Fruit fly (Drosophila melanogaster) whole organism, embryonic: ENCODE measurements around the gene CG34181.

Experiments
- CG10267 ChIP-seq: fragments of 200-800 bp; sonication (Bioruptor generic); optimal IDR thresholded peaks from 2 replicates; lab custom pipeline; 2018; ENCODE audit warnings: missing biosample characterization, mild to moderate bottlenecking, missing genetic modification characterization, moderate library complexity
- CG10462 ChIP-seq: fragments of 200-800 bp; sonication (Bioruptor generic); optimal IDR thresholded peaks from 2 replicates; lab custom pipeline; 2016; ENCODE audit warnings: missing biosample characterization, missing genetic modification characterization
- CG10959 ChIP-seq: fragments of 200-800 bp; sonication (Bioruptor generic); IDR thresholded peaks from 2 replicates; pipeline ENCODE4 v1.3.6; 2022; ENCODE audit warnings: missing biosample characterization, missing genetic modification characterization
- CG12104 ChIP-seq: fragments of 200-800 bp; sonication (Bioruptor generic); optimal IDR thresholded peaks from 3 replicates; lab custom pipeline; 2016; ENCODE audit warnings: missing biosample characterization, missing genetic modification characterization
- CG13775 ChIP-seq: fragments of 200-800 bp; sonication (Bioruptor generic); optimal IDR thresholded peaks from 3 replicates; lab custom pipeline; 2017; ENCODE audit warnings: missing biosample characterization, mild to moderate bottlenecking, missing genetic modification characterization
- CG14667 ChIP-seq: fragments of 200-800 bp; sonication (Bioruptor generic); IDR thresholded peaks from 2 replicates; pipeline ENCODE4 v1.3.6; 2022; ENCODE audit warnings: missing biosample characterization, missing genetic modification characterization
- CG1529 ChIP-seq: fragments of 200-800 bp; sonication (Bioruptor generic); optimal IDR thresholded peaks from 3 replicates; lab custom pipeline; 2018; ENCODE audit warnings: missing biosample characterization, missing genetic modification characterization
- CG15514 ChIP-seq: fragments of 200-800 bp; sonication (Bioruptor generic); optimal IDR thresholded peaks from 3 replicates; lab custom pipeline; 2017; ENCODE audit warnings: missing biosample characterization, missing genetic modification characterization, mild to moderate bottlenecking, moderate library complexity, missing genetic modification reagents
- CG17802 ChIP-seq: fragments of 200-800 bp; sonication (Bioruptor generic); optimal IDR thresholded peaks from 2 replicates; lab custom pipeline; 2018; ENCODE audit warnings: missing biosample characterization, mild to moderate bottlenecking, missing genetic modification characterization, moderate library complexity
- CG17829 ChIP-seq: fragments of 200-800 bp; optimal IDR thresholded peaks from 2 replicates; lab custom pipeline; 2019; ENCODE audit warnings: missing biosample characterization, mild to moderate bottlenecking, missing genetic modification characterization, moderate library complexity
- CG32772 ChIP-seq: fragments of 200-800 bp; sonication (Bioruptor generic); IDR thresholded peaks from 2 replicates; pipeline ENCODE4 v1.3.6; 2022; ENCODE audit warnings: missing biosample characterization, missing genetic modification characterization
- CG33557 ChIP-seq: fragments of 200-800 bp; sonication (Bioruptor generic); optimal IDR thresholded peaks from 2 replicates; lab custom pipeline; 2019; ENCODE audit warnings: missing biosample characterization, mild to moderate bottlenecking, missing genetic modification characterization, moderate library complexity
- CG34224 ChIP-seq: fragments of 200-800 bp; sonication (Bioruptor generic); IDR thresholded peaks from 3 replicates; pipeline ENCODE4 v1.3.6; 2022; ENCODE audit warnings: missing biosample characterization, missing genetic modification characterization; ENCODE audit not compliant: partially characterized antibody
- CG34376 ChIP-seq: fragments of 200-800 bp; sonication (Bioruptor generic); optimal IDR thresholded peaks from 2 replicates; lab custom pipeline; 2018; ENCODE audit warnings: missing biosample characterization, mild to moderate bottlenecking, missing genetic modification characterization
- CG34422 ChIP-seq: fragments of 200-800 bp; sonication (Bioruptor generic); IDR thresholded peaks from 3 replicates; pipeline ENCODE4 v1.3.6; 2022; ENCODE audit warnings: missing biosample characterization, missing genetic modification characterization
- CG3847 ChIP-seq: fragments of 200-800 bp; sonication (Bioruptor generic); IDR thresholded peaks from 2 replicates; pipeline ENCODE4 v1.3.6; 2022; ENCODE audit warnings: missing biosample characterization, missing genetic modification characterization
- CG4282 ChIP-seq: fragments of 200-800 bp; sonication (Bioruptor generic); optimal IDR thresholded peaks from 2 replicates; lab custom pipeline; 2016; ENCODE audit warnings: missing biosample characterization, missing genetic modification characterization
- CG7372 ChIP-seq: fragments of 200-800 bp; sonication (Bioruptor generic); IDR thresholded peaks from 2 replicates; pipeline ENCODE4 v1.3.6; 2022; ENCODE audit warnings: missing biosample characterization, missing genetic modification characterization
- CG8290 ChIP-seq, 3 experiments: fragments of 200-800 bp; sonication (Bioruptor generic); optimal IDR thresholded peaks; 2 replicates each; lab custom pipeline; 2016 to 2019; ENCODE audit warnings: missing biosample characterization in 3 of 3, missing genetic modification characterization in 3 of 3, mild to moderate bottlenecking in 2 of 3, moderate library complexity in 1 of 3
- CG8359 ChIP-seq: fragments of 200-800 bp; sonication (Bioruptor generic); optimal IDR thresholded peaks from 2 replicates; lab custom pipeline; 2017; ENCODE audit warnings: missing biosample characterization, mild to moderate bottlenecking, missing genetic modification characterization, borderline replicate concordance
- CG8765 ChIP-seq: fragments of 200-800 bp; sonication (Bioruptor generic); IDR thresholded peaks from 2 replicates; pipeline ENCODE4 v1.3.6; 2022; ENCODE audit warnings: missing biosample characterization, missing genetic modification characterization
- Elba2 ChIP-seq: fragments of 200-800 bp; sonication (Bioruptor generic); optimal IDR thresholded peaks from 3 replicates; lab custom pipeline; 2016; ENCODE audit warnings: missing biosample characterization, missing genetic modification characterization
- HmgD ChIP-seq: fragments of 200-800 bp; sonication (Bioruptor generic); optimal IDR thresholded peaks from 3 replicates; lab custom pipeline; 2016; ENCODE audit warnings: missing biosample characterization, missing genetic modification characterization
- NFAT ChIP-seq: fragments of 200-800 bp; sonication (Bioruptor generic); IDR thresholded peaks from 2 replicates; pipeline ENCODE4 v1.3.6; 2022; ENCODE audit warnings: missing biosample characterization, missing genetic modification characterization
- Ravus ChIP-seq: fragments of 200-800 bp; sonication (Bioruptor generic); IDR thresholded peaks from 2 replicates; pipeline ENCODE4 v1.3.6; 2022; ENCODE audit warnings: missing biosample characterization, missing genetic modification characterization
- Trl ChIP-seq, 3 experiments: fragments of >200 bp in 2 of 3; fragments of 200-800 bp in 1 of 3; sonication (Bioruptor generic) in 1 of 3; optimal IDR thresholded peaks; 2 replicates in 1 of 3; 3 replicates in 2 of 3; lab custom pipeline; 2016 to 2017; ENCODE audit warnings: missing biosample characterization in 1 of 3, missing genetic modification characterization in 1 of 3
- Vsx1 ChIP-seq: fragments of 200-800 bp; sonication (Bioruptor generic); optimal IDR thresholded peaks from 2 replicates; lab custom pipeline; 2017; ENCODE audit warnings: missing biosample characterization, mild to moderate bottlenecking, missing genetic modification characterization, missing genetic modification reagents
- bab2 ChIP-seq: fragments of 200-800 bp; sonication (Bioruptor generic); optimal IDR thresholded peaks from 2 replicates; lab custom pipeline; 2016; ENCODE audit warnings: missing biosample characterization, missing genetic modification characterization
- bowl ChIP-seq: fragments of 200-800 bp; sonication (Bioruptor generic); IDR thresholded peaks from 2 replicates; pipeline ENCODE4 v1.3.6; 2022; ENCODE audit warnings: missing biosample characterization, missing genetic modification characterization
- caup ChIP-seq: fragments of 200-800 bp; sonication (Bioruptor generic); optimal IDR thresholded peaks from 3 replicates; lab custom pipeline; 2017; ENCODE audit warnings: missing biosample characterization, mild to moderate bottlenecking, missing genetic modification characterization, moderate library complexity; ENCODE audit not compliant: severe bottlenecking
- fd3F ChIP-seq: fragments of 200-800 bp; sonication (Bioruptor generic); optimal IDR thresholded peaks from 2 replicates; lab custom pipeline; 2018; ENCODE audit warnings: missing biosample characterization, mild to moderate bottlenecking, missing genetic modification characterization, moderate library complexity
- klu ChIP-seq: fragments of 200-800 bp; sonication (Bioruptor generic); IDR thresholded peaks from 2 replicates; pipeline ENCODE4 v1.3.6; 2022; ENCODE audit warnings: missing biosample characterization, missing genetic modification characterization
- mirr ChIP-seq: fragments of 200-800 bp; sonication (Bioruptor generic); optimal IDR thresholded peaks from 3 replicates; lab custom pipeline; 2018; ENCODE audit warnings: missing biosample characterization, mild to moderate bottlenecking, missing genetic modification characterization
- peb ChIP-seq: fragments of 200-800 bp; sonication (Bioruptor generic); IDR thresholded peaks from 2 replicates; pipeline ENCODE4 v1.3.6; 2022; ENCODE audit warnings: missing biosample characterization, missing genetic modification characterization
- sens ChIP-seq: fragments of 200-800 bp; sonication (Bioruptor generic); peaks from one replicate; lab custom pipeline; 2016; ENCODE audit warnings: missing biosample characterization, missing genetic modification characterization
- tll ChIP-seq, 2 experiments: fragments of 200-800 bp in 1 of 2; fragments of >200 bp in 1 of 2; sonication (Bioruptor generic) in 1 of 2; optimal IDR thresholded peaks; 2 replicates each; lab custom pipeline; 2017 to 2019; ENCODE audit warnings: missing biosample characterization in 2 of 2, missing genetic modification characterization in 2 of 2, mild to moderate bottlenecking in 1 of 2, moderate library complexity in 1 of 2
- ttk ChIP-seq: fragments of 200-800 bp; sonication (Bioruptor generic); IDR thresholded peaks from 2 replicates; pipeline ENCODE4 v2.1.2; 2022; ENCODE audit warnings: missing biosample characterization, missing genetic modification characterization
- usp ChIP-seq: fragments of >200 bp; optimal IDR thresholded peaks from 2 replicates; lab custom pipeline; 2017; ENCODE audit warnings: missing biosample characterization, missing genetic modification characterization
- zf30C ChIP-seq: fragments of 200-800 bp; sonication (Bioruptor generic); optimal IDR thresholded peaks from 3 replicates; lab custom pipeline; 2018; ENCODE audit warnings: missing biosample characterization, mild to moderate bottlenecking, missing genetic modification characterization

Gene CG34181

dm6 chr2L:9388924-9389765 is 21.7 kb downstream of the CG34181 start (continued):
- no peak for TF ChIP-seq CG7372 (GFP tag; lab: Robert Waterston, UW)
- TF ChIP-seq HmgD (GFP tag; lab: Kevin White, UChicago) = no peak
- TF ChIP-seq sens (GFP tag; lab: Kevin White, UChicago) = peak; percentile 28
- TF ChIP-seq Ravus = no peak
- no peak for TF ChIP-seq ttk (GFP tag; lab: Robert Waterston, UW)
- no peak for TF ChIP-seq CG17802 (tag; lab: Kevin White, UChicago)
- TF ChIP-seq klu (GFP tag; lab: Robert Waterston, UW) = no peak
- TF ChIP-seq CG10959 (GFP tag; lab: Robert Waterston, UW) = no peak
- TF ChIP-seq bab2 = no peak
- TF ChIP-seq CG33557 (GFP tag; lab: Kevin White, UChicago) = no peak
- no peak for TF ChIP-seq CG34224
- TF ChIP-seq Vsx1 = no peak
- TF ChIP-seq peb (GFP tag; lab: Robert Waterston, UW) = no peak
- peak; percentile 46; the same call in 1 of the 2 replicates for TF ChIP-seq NFAT (GFP tag; lab: Robert Waterston, UW)
- no peak for TF ChIP-seq usp (GFP tag; lab: Kevin White, UChicago)
- TF ChIP-seq CG17829 (tag; lab: Kevin White, UChicago) = no peak
- TF ChIP-seq CG8765 (GFP tag; lab: Robert Waterston, UW) = no peak
- no peak for TF ChIP-seq CG4282 (GFP tag; lab: Kevin White, UChicago)
- no peak for TF ChIP-seq CG14667 (GFP tag; lab: Robert Waterston, UW)
- no peak for TF ChIP-seq bowl (GFP tag; lab: Robert Waterston, UW)
- peak; percentile 95 for TF ChIP-seq mirr (GFP tag; lab: Kevin White, UChicago)
- TF ChIP-seq Trl (optimal IDR thresholded peaks at IDR 0.05; lab: Kevin White, UChicago) = no peak
- TF ChIP-seq Trl (GFP tag; optimal IDR thresholded peaks at IDR 0.05; lab: Kevin White, UChicago) = no peak
- TF ChIP-seq CG12104 (GFP tag; lab: Kevin White, UChicago) = no peak
- TF ChIP-seq CG8290 (GFP tag; optimal IDR thresholded peaks at IDR 0.05; lab: Kevin White, UChicago) = no peak
- TF ChIP-seq CG8290 (tag; optimal IDR thresholded peaks at IDR 0.05; lab: Kevin White, UChicago) = peak in 1 of 2 experiments; percentile 15
- TF ChIP-seq CG32772 (GFP tag; lab: Robert Waterston, UW) = no peak
- no peak for TF ChIP-seq fd3F (GFP tag; lab: Kevin White, UChicago)
- TF ChIP-seq caup (GFP tag; lab: Kevin White, UChicago) = peak; percentile 27
- TF ChIP-seq CG3847 (GFP tag; lab: Robert Waterston, UW) = no peak
- peak; percentile 90 for TF ChIP-seq CG34376 (GFP tag; lab: Kevin White, UChicago)
- TF ChIP-seq CG34422 (GFP tag; lab: Robert Waterston, UW) = no peak
- no peak for TF ChIP-seq CG10267 (tag; lab: Kevin White, UChicago)

- TF ChIP-seq CG8359 = peak; percentile 94
- TF ChIP-seq, all 482 proteins: peak for 1; not testable (repeated sequence) for 481
These were observed 25.8 kb downstream of the CG34181 start for dm6 chr2L:9393284-9393683.

dm6 chr2L:9396396-9396795 is 29.0 kb downstream of the CG34181 start:
- TF ChIP-seq tll (GFP tag; optimal IDR thresholded peaks at IDR 0.05; lab: Kevin White, UChicago) (no peak), ttk (GFP tag; lab: Robert Waterston, UW) (no peak), CG1529 (GFP tag; lab: Kevin White, UChicago) (no peak), CG8359 (peak; percentile 99), zf30C (no peak), Elba2 (GFP tag; lab: Kevin White, UChicago) (no peak), CG13775 (GFP tag; lab: Kevin White, UChicago) (no peak), CG15514 (GFP tag; lab: Kevin White, UChicago) (no peak), CG10462 (GFP tag; lab: Kevin White, UChicago) (no peak)
- TF ChIP-seq, all 482 proteins: peak for 1
